Worm (Caenorhabditis elegans) whole organism, early embryonic: Measurements from ENCODE around the gene Y43B11AL.1.

Source experiments
- B0310.2 ChIP-seq: sonication (generic microtip); optimal IDR thresholded peaks from 2 replicates; lab custom pipeline; 2016; ENCODE audit warnings: mild to moderate bottlenecking, missing genetic modification characterization, missing compliant biosample characterization
- F13C5.2 ChIP-seq: sonication (generic microtip); optimal IDR thresholded peaks from 2 replicates; lab custom pipeline; 2017; ENCODE audit warnings: mild to moderate bottlenecking, missing genetic modification characterization, inconsistent platforms, missing compliant biosample characterization
- aly-1 ChIP-seq: sonication (generic microtip); optimal IDR thresholded peaks from 2 replicates; lab custom pipeline; 2016; ENCODE audit warnings: missing genetic modification characterization, missing compliant biosample characterization
- ama-1 ChIP-seq: fragments of 150-350 bp; optimal IDR thresholded peaks from 2 replicates; lab custom pipeline; 2014
- ceh-13 ChIP-seq: fragments of 200-800 bp; sonication (Bioruptor generic); optimal IDR thresholded peaks from 2 replicates; lab custom pipeline; 2018; ENCODE audit warnings: mild to moderate bottlenecking, missing genetic modification characterization, missing compliant biosample characterization
- ceh-36 ChIP-seq: sonication (generic microtip); optimal IDR thresholded peaks from 2 replicates; lab custom pipeline; 2016; ENCODE audit warnings: missing genetic modification characterization, inconsistent platforms, missing compliant biosample characterization
- ets-7 ChIP-seq: sonication (generic microtip); optimal IDR thresholded peaks from 2 replicates; lab custom pipeline; 2016; ENCODE audit warnings: missing genotype, missing genetic modification characterization, missing compliant biosample characterization
- flt-1 ChIP-seq: fragments of 200-800 bp; sonication (Bioruptor generic); IDR thresholded peaks from 2 replicates; pipeline ENCODE4 v1.3.6; 2022; ENCODE audit warnings: missing genetic modification characterization, missing compliant biosample characterization
- hmbx-1 ChIP-seq: sonication (generic microtip); optimal IDR thresholded peaks from 2 replicates; lab custom pipeline; 2016; ENCODE audit warnings: mild to moderate bottlenecking, missing genetic modification characterization, missing compliant biosample characterization
- hmg-4 ChIP-seq: fragments of 200-800 bp; sonication (Bioruptor generic); optimal IDR thresholded peaks from 2 replicates; lab custom pipeline; 2018; ENCODE audit warnings: mild to moderate bottlenecking, missing genetic modification characterization, missing compliant biosample characterization
- hnd-1 ChIP-seq: sonication (generic microtip); optimal IDR thresholded peaks from 2 replicates; lab custom pipeline; 2016; ENCODE audit warnings: missing genetic modification characterization, missing compliant biosample characterization
- pes-1 ChIP-seq: fragments of 200-800 bp; sonication (Bioruptor generic); IDR thresholded peaks from 2 replicates; pipeline ENCODE4 v1.3.6; 2022; ENCODE audit warnings: missing genetic modification reagents, missing genetic modification characterization, missing compliant biosample characterization
- scrt-1 ChIP-seq: fragments of 200-800 bp; sonication (Bioruptor generic); IDR thresholded peaks from 2 replicates; pipeline ENCODE4 v1.3.6; 2022; ENCODE audit warnings: missing genetic modification characterization, missing compliant biosample characterization
- sea-1 ChIP-seq: fragments of 200-800 bp; sonication (Bioruptor generic); conservative IDR thresholded peaks from 2 replicates; pipeline ENCODE4 v1.3.6; 2022; ENCODE audit warnings: missing genetic modification characterization, missing compliant biosample characterization
- tbx-11 ChIP-seq: fragments of 200-800 bp; sonication (Bioruptor generic); IDR thresholded peaks from 2 replicates; pipeline ENCODE4 v1.3.6; 2022; ENCODE audit warnings: missing genetic modification characterization, missing compliant biosample characterization
- tbx-37 ChIP-seq: fragments of 200-800 bp; sonication (Bioruptor generic); conservative IDR thresholded peaks from 2 replicates; pipeline ENCODE4 v1.3.6; 2022; ENCODE audit warnings: missing genetic modification reagents, missing genetic modification characterization, missing compliant biosample characterization
- tra-4 ChIP-seq: sonication (generic microtip); optimal IDR thresholded peaks from 2 replicates; lab custom pipeline; 2017; ENCODE audit warnings: missing genetic modification characterization, missing compliant biosample characterization

The Y43B11AL.1 gene

DNA sequence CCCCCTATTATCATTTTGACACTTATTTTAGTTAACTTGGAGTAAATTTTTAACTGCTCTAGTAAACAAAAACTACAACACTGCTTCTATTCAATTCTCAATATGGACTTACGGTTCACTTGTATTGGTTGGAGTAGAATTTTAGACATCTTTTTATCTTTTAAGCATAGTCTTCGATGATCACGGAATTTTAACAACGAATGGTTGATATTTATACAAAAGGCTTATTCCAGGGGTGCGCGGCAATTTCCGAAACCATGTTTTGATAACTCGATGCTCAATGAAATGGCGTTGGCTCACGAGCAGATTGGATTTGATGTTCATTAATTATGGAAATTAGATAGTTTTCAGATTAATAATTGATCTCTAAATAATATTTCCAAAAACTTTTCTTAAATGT is 21.7 kb upstream of the Y43B11AL.1 start:
- TF ChIP-seq B0310.2 (tag; lab: Kevin White, UChicago) (no peak), aly-1 (tag; lab: Kevin White, UChicago) (no peak), scrt-1 (GFP tag; lab: Robert Waterston, UW) (no peak), pes-1 (GFP tag; lab: Robert Waterston, UW) (no peak), ceh-36 (tag; lab: Kevin White, UChicago) (no peak), F13C5.2 (no peak), ets-7 (tag; lab: Kevin White, UChicago) (no peak), tbx-37 (GFP tag; lab: Robert Waterston, UW) (no peak), ceh-13 (no peak), hnd-1 (tag; lab: Kevin White, UChicago) (no peak), tra-4 (no peak), tbx-11 (no peak), hmbx-1 (no peak), ama-1 (lab: Kevin White, UChicago) (no peak)

DNA sequence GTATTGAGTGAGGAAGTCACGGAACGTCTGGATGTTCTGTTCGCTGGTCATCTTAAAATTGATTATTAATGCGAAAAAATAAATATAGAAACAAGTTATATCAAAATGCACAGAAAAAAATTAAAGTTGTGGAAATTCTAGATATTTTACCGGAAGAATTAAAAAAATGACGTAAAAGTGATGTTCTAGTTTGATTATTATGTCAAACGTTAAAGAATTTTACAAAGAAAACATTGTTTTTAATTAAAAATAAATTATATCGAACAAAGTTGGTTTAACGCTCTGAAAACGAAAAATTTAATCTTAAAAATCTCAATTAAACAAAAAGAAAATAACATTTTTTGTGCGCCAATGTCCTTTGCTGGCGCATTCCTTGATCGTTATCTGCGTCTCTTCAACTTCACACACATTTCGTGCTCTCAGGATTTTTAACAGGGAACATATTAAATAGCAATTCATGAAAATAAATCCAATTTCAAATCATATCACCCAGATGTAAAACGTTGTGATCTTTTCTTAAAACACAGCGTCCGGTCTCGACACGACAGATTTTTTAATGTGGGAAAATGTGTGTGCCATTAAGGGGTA is 20.5 kb upstream of the Y43B11AL.1 start, which contains the start of gene tin-9.1:
tin-9.1 (minus strand) TSS at position 51 of the 588 bp plus-strand sequence.
- TF ChIP-seq hmg-4 (GFP tag; lab: Kevin White, UChicago) (no peak), ama-1 (lab: Kevin White, UChicago) (no peak), tra-4 (no peak), tbx-11 (no peak), sea-1 (no peak)

DNA sequence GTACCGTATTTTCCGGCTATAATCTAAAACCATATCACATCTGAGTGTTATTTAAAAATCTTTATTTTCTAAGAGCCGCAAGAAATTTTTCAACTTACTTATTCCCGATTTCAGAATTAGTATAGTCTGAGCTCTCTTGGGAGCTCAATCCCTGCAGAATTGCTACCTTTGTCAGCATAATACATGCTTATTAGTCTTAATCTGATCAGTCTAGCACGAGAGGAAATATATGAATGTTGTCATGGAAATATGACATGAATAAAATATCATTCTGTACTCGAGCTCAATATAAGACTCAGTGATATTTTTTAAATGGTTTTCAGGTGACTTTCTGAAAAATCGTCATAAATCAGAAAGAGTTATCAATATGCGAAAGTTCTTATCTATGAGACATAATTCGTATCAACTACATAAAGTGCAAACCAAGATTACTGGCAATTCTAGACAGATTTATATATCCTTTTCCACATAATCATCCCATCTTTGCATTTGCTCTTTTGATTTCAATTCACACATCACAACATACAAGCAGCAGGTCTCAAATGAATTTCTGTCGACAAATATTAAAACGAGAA is 19.7 kb upstream of the Y43B11AL.1 start:
- TF ChIP-seq tra-4 (no peak), aly-1 (tag; lab: Kevin White, UChicago) (no peak), ets-7 (tag; lab: Kevin White, UChicago) (no peak), B0310.2 (tag; lab: Kevin White, UChicago) (no peak), scrt-1 (GFP tag; lab: Robert Waterston, UW) (no peak), tbx-11 (no peak), hmbx-1 (no peak), ama-1 (lab: Kevin White, UChicago) (no peak), ceh-13 (no peak), ceh-36 (tag; lab: Kevin White, UChicago) (no peak), F13C5.2 (no peak), flt-1 (GFP tag; lab: Robert Waterston, UW) (no peak), hmg-4 (GFP tag; lab: Kevin White, UChicago) (no peak), sea-1 (no peak), hnd-1 (tag; lab: Kevin White, UChicago) (no peak), tbx-37 (GFP tag; lab: Robert Waterston, UW) (no peak), pes-1 (GFP tag; lab: Robert Waterston, UW) (no peak)

DNA sequence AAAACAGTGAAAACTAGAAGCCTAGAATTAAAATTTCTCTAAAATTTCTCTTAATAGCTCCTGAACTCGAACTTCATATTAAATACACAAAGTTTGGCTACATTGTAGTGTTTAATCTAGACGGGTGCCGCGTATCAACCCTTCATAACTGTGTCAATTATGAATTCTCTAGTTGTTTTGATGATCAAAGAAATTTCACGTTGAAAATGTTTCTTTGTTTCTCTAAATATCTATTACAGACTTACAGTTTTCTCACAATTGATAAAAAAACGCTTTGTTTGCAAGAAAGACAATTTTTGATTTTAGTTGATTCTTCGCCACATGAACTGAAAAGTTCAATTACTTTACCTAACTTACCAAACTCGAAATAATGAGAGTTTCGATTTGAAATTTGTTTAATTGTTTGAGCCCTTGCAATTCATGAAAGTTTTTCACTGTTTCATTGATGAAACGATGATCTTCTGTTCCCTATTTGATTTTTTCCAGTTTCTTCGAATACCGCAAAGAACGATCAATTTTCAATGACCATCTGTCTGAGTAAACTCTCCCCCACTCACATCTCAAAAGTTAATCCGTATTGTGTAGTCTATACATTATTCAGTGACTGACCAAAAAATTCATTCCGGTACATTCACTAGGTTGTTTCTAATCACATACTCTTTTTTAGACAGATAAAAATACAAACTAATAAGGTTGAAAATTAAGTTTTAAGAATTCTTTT is 18.3 kb upstream of the Y43B11AL.1 start:
- TF ChIP-seq sea-1 (no peak), ceh-36 (tag; lab: Kevin White, UChicago) (no peak)

DNA sequence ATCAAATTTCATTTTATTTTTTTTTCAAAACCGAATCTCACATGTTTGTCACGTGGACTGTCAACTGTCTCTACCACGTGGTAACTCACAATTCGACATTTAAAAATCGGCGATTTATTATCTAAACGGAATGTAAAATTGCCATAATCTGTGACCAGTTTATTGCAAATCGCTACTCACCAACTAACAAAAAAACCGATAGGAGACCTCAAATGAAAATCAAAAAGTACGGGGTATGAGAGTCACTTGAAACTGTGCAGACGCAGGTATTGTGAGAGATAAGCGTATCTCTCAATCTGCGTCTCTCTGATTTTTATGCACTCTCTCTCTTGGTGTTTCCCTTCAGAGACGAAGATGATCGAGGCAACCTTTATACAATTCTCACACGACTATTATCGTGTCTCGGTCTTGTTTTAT is 17.4 kb upstream of the Y43B11AL.1 start:
- TF ChIP-seq ama-1 (lab: Kevin White, UChicago) (no peak), tra-4 (no peak), ceh-13 (no peak), scrt-1 (GFP tag; lab: Robert Waterston, UW) (no peak)

DNA sequence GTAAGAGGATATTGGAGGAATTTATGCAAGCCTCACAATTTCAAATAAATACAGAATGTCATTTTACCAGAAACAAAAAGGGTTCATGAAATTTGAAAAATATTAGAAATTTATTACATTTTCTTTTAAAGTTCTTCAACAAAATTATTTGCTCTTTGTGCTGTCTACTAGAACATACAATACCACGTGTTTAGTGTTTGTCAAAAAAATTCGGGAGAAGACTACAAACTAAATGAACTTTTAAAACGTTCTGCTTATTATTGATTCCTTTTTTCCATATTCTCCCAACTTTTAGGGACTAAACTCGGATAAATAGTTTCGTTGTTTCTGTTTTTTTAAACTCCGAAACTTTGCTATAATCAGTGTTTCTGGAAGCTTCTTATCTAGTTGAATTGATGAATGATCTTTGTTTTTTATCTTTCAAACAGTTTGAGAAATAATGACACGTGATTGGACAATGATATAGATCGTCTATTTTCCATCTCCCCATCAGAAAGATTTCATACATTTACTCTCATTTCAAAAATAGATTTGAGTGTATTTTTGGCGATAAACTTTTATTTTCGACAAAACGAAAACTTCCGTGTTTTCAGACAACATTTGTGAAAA is 16.4 kb upstream of the Y43B11AL.1 start:
- TF ChIP-seq ets-7 (tag; lab: Kevin White, UChicago) (no peak), aly-1 (tag; lab: Kevin White, UChicago) (no peak), ama-1 (lab: Kevin White, UChicago) (no peak), pes-1 (GFP tag; lab: Robert Waterston, UW) (no peak), F13C5.2 (no peak), flt-1 (GFP tag; lab: Robert Waterston, UW) (no peak), hmg-4 (GFP tag; lab: Kevin White, UChicago) (no peak), ceh-13 (no peak)

DNA sequence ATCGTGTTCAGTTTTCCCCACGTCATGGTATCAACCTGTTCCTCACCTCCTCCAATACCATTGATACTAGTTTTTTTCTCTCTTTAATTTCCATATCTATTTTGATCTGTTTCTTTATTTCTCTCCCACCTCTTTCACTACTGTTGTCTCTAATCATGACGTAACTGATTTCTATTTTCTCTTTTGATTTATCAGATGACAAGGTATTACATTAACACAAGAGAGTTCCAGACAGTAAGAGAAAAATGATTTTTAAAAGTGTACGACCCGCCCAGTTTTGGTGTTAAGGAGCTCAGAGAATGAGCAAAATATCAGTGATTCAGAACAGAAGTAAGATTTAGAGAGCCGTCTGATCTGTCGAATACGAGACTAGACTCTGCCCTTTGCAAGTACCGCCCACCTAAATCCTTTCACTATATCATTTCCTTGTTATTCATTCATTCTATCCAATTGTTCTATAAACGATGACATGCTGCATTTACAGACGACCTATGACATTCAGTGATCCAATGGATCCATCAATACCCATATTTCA is 15.4 kb upstream of the Y43B11AL.1 start, which contains the start of gene nhr-105:
nhr-105 (plus strand) TSS at position 485 of the 535 bp plus-strand sequence.
- TF ChIP-seq ets-7 (tag; lab: Kevin White, UChicago) = no peak
- no peak for TF ChIP-seq ceh-13
- no peak for TF ChIP-seq F13C5.2
- TF ChIP-seq ama-1 (lab: Kevin White, UChicago) = no peak
- TF ChIP-seq hmg-4 (GFP tag; lab: Kevin White, UChicago) = no peak
- no peak for TF ChIP-seq tbx-11
- no peak for TF ChIP-seq ceh-36 (tag; lab: Kevin White, UChicago)

DNA sequence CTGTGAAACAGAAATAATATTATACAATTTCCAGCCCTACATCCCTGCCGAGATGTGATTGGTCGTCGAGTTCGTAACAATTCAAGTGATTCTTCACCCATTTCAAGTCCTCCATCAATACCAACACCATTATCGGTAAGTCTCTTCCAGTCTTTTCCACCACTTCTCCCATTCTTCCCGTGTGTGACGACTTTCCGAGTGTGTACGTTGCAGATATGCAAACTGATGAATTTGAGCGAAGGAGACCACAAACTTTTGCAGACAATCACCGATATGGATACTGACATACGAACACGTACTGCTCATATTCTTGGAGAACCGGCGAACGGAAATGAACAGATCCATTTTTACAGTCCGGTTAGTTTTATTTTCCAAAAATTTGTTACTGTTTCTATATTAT is 13.6 kb upstream of the Y43B11AL.1 start:
- TF ChIP-seq sea-1 (no peak), ets-7 (tag; lab: Kevin White, UChicago) (no peak), aly-1 (tag; lab: Kevin White, UChicago) (no peak), hmbx-1 (no peak), hnd-1 (tag; lab: Kevin White, UChicago) (no peak), ama-1 (lab: Kevin White, UChicago) (no peak), F13C5.2 (no peak), hmg-4 (GFP tag; lab: Kevin White, UChicago) (no peak)
